Worm (Caenorhabditis elegans) whole organism, L1 larva: ENCODE data around the gene mrps-10.
A peak's percentile ranks its signal among the peaks of the same experiment; 100 is the strongest.

Experiments used
- C04F5.9 ChIP-seq: sonication (generic microtip); optimal IDR thresholded peaks from 2 replicates; lab custom pipeline; 2016; ENCODE audit warnings: missing genetic modification characterization, missing compliant biosample characterization
- C34B4.2 ChIP-seq: sonication (generic microtip); optimal IDR thresholded peaks from 2 replicates; lab custom pipeline; 2017; ENCODE audit warnings: mild to moderate bottlenecking, missing genetic modification characterization, missing compliant biosample characterization
- F16B12.6 ChIP-seq: fragments of 150-350 bp; optimal IDR thresholded peaks from 2 replicates; lab custom pipeline; 2014; ENCODE audit warnings: missing biosample characterization, missing genetic modification characterization
- aha-1 ChIP-seq: fragments of 150-350 bp; optimal IDR thresholded peaks from 2 replicates; lab custom pipeline; 2014; ENCODE audit warnings: missing biosample characterization, missing genetic modification characterization
- alr-1 ChIP-seq: fragments of 200-800 bp; sonication (Bioruptor generic); optimal IDR thresholded peaks from 2 replicates; lab custom pipeline; 2018; ENCODE audit warnings: borderline replicate concordance, mild to moderate bottlenecking, missing genetic modification characterization, missing compliant biosample characterization
- ama-1 ChIP-seq: fragments of 150-350 bp; optimal IDR thresholded peaks from 2 replicates; lab custom pipeline; 2014
- blmp-1 ChIP-seq: fragments of 150-350 bp; optimal IDR thresholded peaks from 2 replicates; lab custom pipeline; 2014; ENCODE audit warnings: missing biosample characterization, missing genetic modification characterization
- ceh-8 ChIP-seq: fragments of 200-800 bp; sonication (Bioruptor generic); optimal IDR thresholded peaks from 2 replicates; lab custom pipeline; 2018; ENCODE audit warnings: mild to moderate bottlenecking, missing genetic modification characterization, moderate library complexity, missing compliant biosample characterization
- ceh-82 ChIP-seq, 3 experiments: fragments of 150-350 bp in 1 of 3; sonication (generic microtip) in 2 of 3; optimal IDR thresholded peaks; 2 replicates each; lab custom pipeline; 2014 to 2017; ENCODE audit warnings: missing biosample characterization in 3 of 3, missing genetic modification characterization in 3 of 3
- ceh-90 ChIP-seq: sonication (generic microtip); optimal IDR thresholded peaks from 2 replicates; lab custom pipeline; 2016; ENCODE audit warnings: missing genetic modification characterization, missing compliant biosample characterization
- ces-1 ChIP-seq: fragments of 150-350 bp; optimal IDR thresholded peaks from 2 replicates; lab custom pipeline; 2014; ENCODE audit warnings: missing biosample characterization, missing genetic modification reagents, missing genetic modification characterization
- dpl-1 ChIP-seq, 3 experiments: fragments of 150-350 bp in 2 of 3; sonication (generic microtip) in 1 of 3; optimal IDR thresholded peaks; 2 replicates each; lab custom pipeline; 2014 to 2017; ENCODE audit warnings: missing biosample characterization in 3 of 3, missing genetic modification characterization in 3 of 3, missing genetic modification reagents in 3 of 3
- dsc-1 ChIP-seq: sonication (generic microtip); optimal IDR thresholded peaks from 2 replicates; lab custom pipeline; 2016; ENCODE audit warnings: mild to moderate bottlenecking, missing genetic modification characterization, missing compliant biosample characterization
- efl-1 ChIP-seq, 4 experiments: fragments of 150-350 bp; optimal IDR thresholded peaks in 3 of 4; peaks in 1 of 4; 1 replicate in 1 of 4; 2 replicates in 3 of 4; lab custom pipeline; 2014; ENCODE audit warnings: missing biosample characterization in 2 of 4, missing genetic modification characterization in 2 of 4, missing genetic modification reagents in 2 of 4
- efl-3 ChIP-seq: fragments of 200-800 bp; sonication (Bioruptor generic); optimal IDR thresholded peaks from 2 replicates; lab custom pipeline; 2018; ENCODE audit warnings: mild to moderate bottlenecking, missing genetic modification characterization, missing compliant biosample characterization
- egl-13 ChIP-seq: sonication (generic microtip); optimal IDR thresholded peaks from 2 replicates; lab custom pipeline; 2016; ENCODE audit warnings: missing genotype, missing genetic modification reagents, missing genetic modification characterization, missing compliant biosample characterization
- elt-2 ChIP-seq: sonication (generic microtip); optimal IDR thresholded peaks from 2 replicates; lab custom pipeline; 2016; ENCODE audit warnings: missing genetic modification characterization, mild to moderate bottlenecking, inconsistent platforms, missing compliant biosample characterization, missing genetic modification reagents
- elt-3 ChIP-seq, 6 experiments: fragments of 150-350 bp in 1 of 6; sonication (generic microtip); optimal IDR thresholded peaks; 2 replicates each; lab custom pipeline; 2017 to 2018; ENCODE audit warnings: missing biosample characterization in 6 of 6, missing genetic modification characterization in 6 of 6, inconsistent platforms in 1 of 6
- ets-5 ChIP-seq: fragments of 200-800 bp; sonication (Bioruptor generic); IDR thresholded peaks from 2 replicates; pipeline ENCODE4 v1.3.6; 2022; ENCODE audit warnings: missing genetic modification characterization, missing compliant biosample characterization
- fkh-10 ChIP-seq: sonication (generic microtip); optimal IDR thresholded peaks from 2 replicates; lab custom pipeline; 2017; ENCODE audit warnings: missing biosample characterization, missing genetic modification reagents, missing genetic modification characterization
- fkh-4 ChIP-seq: sonication (generic microtip); optimal IDR thresholded peaks from 2 replicates; lab custom pipeline; 2016; ENCODE audit warnings: missing compliant biosample characterization, missing genetic modification characterization, borderline replicate concordance
- fos-1 ChIP-seq: fragments of 150-350 bp; optimal IDR thresholded peaks from 2 replicates; lab custom pipeline; 2014; ENCODE audit warnings: missing biosample characterization, missing genetic modification characterization
- hlh-17 ChIP-seq: fragments of 200-800 bp; sonication (Bioruptor generic); optimal IDR thresholded peaks from 2 replicates; lab custom pipeline; 2018; ENCODE audit warnings: missing genetic modification characterization, mild to moderate bottlenecking, missing compliant biosample characterization, moderate library complexity, borderline replicate concordance
- irx-1 ChIP-seq: sonication (generic microtip); optimal IDR thresholded peaks from 2 replicates; lab custom pipeline; 2016; ENCODE audit warnings: missing genetic modification characterization, missing compliant biosample characterization
- lin-13 ChIP-seq: fragments of 150-350 bp; optimal IDR thresholded peaks from 2 replicates; lab custom pipeline; 2014; ENCODE audit warnings: missing biosample characterization, missing genetic modification reagents, missing genetic modification characterization
- lin-14 ChIP-seq: fragments of 200-800 bp; sonication (Bioruptor generic); optimal IDR thresholded peaks from 2 replicates; lab custom pipeline; 2018; ENCODE audit warnings: mild to moderate bottlenecking, missing genetic modification characterization, moderate library complexity, missing compliant biosample characterization
- lir-3 ChIP-seq: sonication (generic microtip); optimal IDR thresholded peaks from 2 replicates; lab custom pipeline; 2016; ENCODE audit warnings: mild to moderate bottlenecking, missing genetic modification characterization, moderate library complexity, missing compliant biosample characterization; ENCODE audit not compliant: poor library complexity
- lsy-2 ChIP-seq, 2 experiments: fragments of 150-350 bp; optimal IDR thresholded peaks; 2 replicates each; lab custom pipeline; 2014; ENCODE audit warnings: missing biosample characterization in 2 of 2, missing genetic modification characterization in 2 of 2
- mdl-1 ChIP-seq, 2 experiments: fragments of 150-350 bp; optimal IDR thresholded peaks; 2 replicates each; lab custom pipeline; 2014 to 2017; ENCODE audit warnings: missing biosample characterization in 2 of 2, missing genetic modification characterization in 2 of 2, inconsistent platforms in 1 of 2
- mep-1 ChIP-seq: fragments of 150-350 bp; optimal IDR thresholded peaks from 2 replicates; lab custom pipeline; 2014; ENCODE audit warnings: missing biosample characterization, missing genetic modification characterization
- nhr-12 ChIP-seq: sonication (generic microtip); optimal IDR thresholded peaks from 2 replicates; lab custom pipeline; 2017; ENCODE audit warnings: missing biosample characterization, missing genetic modification characterization
- nhr-237 ChIP-seq: fragments of 150-350 bp; optimal IDR thresholded peaks from 2 replicates; lab custom pipeline; 2014; ENCODE audit warnings: missing biosample characterization, missing genetic modification characterization
- nhr-47 ChIP-seq: sonication (generic microtip); optimal IDR thresholded peaks from 2 replicates; lab custom pipeline; 2016; ENCODE audit warnings: mild to moderate bottlenecking, missing genetic modification characterization, moderate library complexity, missing compliant biosample characterization
- nhr-71 ChIP-seq: sonication (generic microtip); optimal IDR thresholded peaks from 2 replicates; lab custom pipeline; 2016; ENCODE audit warnings: mild to moderate bottlenecking, missing genetic modification characterization, moderate library complexity, missing compliant biosample characterization
- nhr-76 ChIP-seq: sonication (generic microtip); optimal IDR thresholded peaks from 2 replicates; lab custom pipeline; 2017; ENCODE audit warnings: missing biosample characterization, missing genetic modification characterization
- nhr-77 ChIP-seq: fragments of 150-350 bp; optimal IDR thresholded peaks from 2 replicates; lab custom pipeline; 2014; ENCODE audit warnings: missing biosample characterization, missing genetic modification characterization
- nhr-85 ChIP-seq: sonication (generic microtip); peaks from one replicate; lab custom pipeline; 2016; ENCODE audit warnings: missing genetic modification characterization, inconsistent platforms, missing compliant biosample characterization
- pax-3 ChIP-seq: fragments of 200-800 bp; sonication (Bioruptor generic); optimal IDR thresholded peaks from 2 replicates; lab custom pipeline; 2018; ENCODE audit warnings: mild to moderate bottlenecking, missing genetic modification characterization, moderate library complexity, missing compliant biosample characterization
- pqm-1 ChIP-seq: sonication (generic microtip); optimal IDR thresholded peaks from 3 replicates; lab custom pipeline; 2017; ENCODE audit warnings: missing biosample characterization, missing genetic modification characterization
- rnt-1 ChIP-seq: sonication (generic microtip); optimal IDR thresholded peaks from 2 replicates; lab custom pipeline; 2016; ENCODE audit warnings: mild to moderate bottlenecking, missing genetic modification characterization, moderate library complexity, missing compliant biosample characterization
- skn-1 ChIP-seq: fragments of 150-350 bp; optimal IDR thresholded peaks from 2 replicates; lab custom pipeline; 2014; ENCODE audit warnings: missing biosample characterization, missing genetic modification characterization
- tbx-2 ChIP-seq: sonication (generic microtip); optimal IDR thresholded peaks from 2 replicates; lab custom pipeline; 2016; ENCODE audit warnings: missing genetic modification characterization, missing compliant biosample characterization
- vab-15 ChIP-seq: sonication (generic microtip); optimal IDR thresholded peaks from 2 replicates; lab custom pipeline; 2017; ENCODE audit warnings: missing genotype, mild to moderate bottlenecking, missing genetic modification characterization, missing compliant biosample characterization
- xbp-1 ChIP-seq: sonication (generic microtip); optimal IDR thresholded peaks from 2 replicates; lab custom pipeline; 2016; ENCODE audit warnings: missing genetic modification characterization, missing compliant biosample characterization
- ztf-11 ChIP-seq, 2 experiments: sonication (generic microtip); optimal IDR thresholded peaks; 2 replicates each; lab custom pipeline; 2016 to 2017; ENCODE audit warnings: missing genetic modification characterization in 2 of 2, missing biosample characterization in 1 of 2, missing compliant biosample characterization in 1 of 2
- ztf-4 ChIP-seq: fragments of 150-350 bp; optimal IDR thresholded peaks from 2 replicates; lab custom pipeline; 2014; ENCODE audit warnings: missing biosample characterization, missing genetic modification characterization

The mrps-10 gene

ce11 chrIII:12931786-12932427 lies 5.5 kb downstream of the mrps-10 start, which contains the start of gene rbm-7 (continued):
- no peak for TF ChIP-seq efl-3 (GFP tag; lab: Kevin White, UChicago)
- TF ChIP-seq aha-1 (tag; lab: Kevin White, UChicago) = no peak
- no peak for TF ChIP-seq fkh-4
- no peak for TF ChIP-seq pax-3 (tag; lab: Kevin White, UChicago)
- no peak for TF ChIP-seq C34B4.2 (tag; lab: Kevin White, UChicago)
- TF ChIP-seq nhr-237 (tag; lab: Kevin White, UChicago) = no peak
- no peak for TF ChIP-seq lin-14 (GFP tag; lab: Kevin White, UChicago)
- TF ChIP-seq hlh-17 (GFP tag; lab: Kevin White, UChicago) = no peak
- TF ChIP-seq ztf-4 (tag; lab: Kevin White, UChicago) = no peak
- TF ChIP-seq lsy-2 (tag; optimal IDR thresholded peaks at IDR 0.05; lab: Kevin White, UChicago) = peak; percentile 87 to 89
- peak; percentile 26 for TF ChIP-seq C04F5.9 (tag; lab: Kevin White, UChicago)
- TF ChIP-seq pqm-1 (tag; lab: Kevin White, UChicago) = no peak
- peak; percentile 2 for TF ChIP-seq fkh-10 (GFP tag; lab: Kevin White, UChicago)
- TF ChIP-seq nhr-76 (tag; lab: Kevin White, UChicago) = peak; percentile 26
- peak; percentile 91 for TF ChIP-seq nhr-47
- TF ChIP-seq rnt-1 = peak; percentile 87
- TF ChIP-seq ceh-8 (GFP tag; lab: Kevin White, UChicago) = no peak
- TF ChIP-seq ceh-82 (tag; optimal IDR thresholded peaks at IDR 0.05; lab: Kevin White, UChicago) = peak; percentile 75 to 76 (median 76)
- TF ChIP-seq vab-15 = no peak
- TF ChIP-seq blmp-1 (tag; lab: Kevin White, UChicago) = peak; percentile 65
- TF ChIP-seq mep-1 (tag; lab: Kevin White, UChicago) = peak; percentile 92
- no peak for TF ChIP-seq nhr-12 (tag; lab: Kevin White, UChicago)
- TF ChIP-seq fos-1 = peak; percentile 36
- no peak for TF ChIP-seq ets-5
- peak; percentile 78 for TF ChIP-seq nhr-85
- peak; percentile 66 for TF ChIP-seq irx-1 (tag; lab: Kevin White, UChicago)
- peak in 1 of 2 experiments; percentile 59 for TF ChIP-seq mdl-1 (tag; optimal IDR thresholded peaks at IDR 0.05; lab: Kevin White, UChicago)
- TF ChIP-seq elt-3 (tag; optimal IDR thresholded peaks at IDR 0.05; lab: Kevin White, UChicago) = peak in 2 of 6 experiments; percentile 17 to 38
- TF ChIP-seq efl-1 (optimal IDR thresholded peaks at IDR 0.05; lab: Kevin White, UChicago) = peak; percentile 78 to 82
- TF ChIP-seq efl-1 (GFP tag; optimal IDR thresholded peaks at IDR 0.05 in 1 of 2; lab: Kevin White, UChicago) = peak; percentile 77 to 97
- TF ChIP-seq F16B12.6 = peak; percentile 73
- peak; percentile 36 for TF ChIP-seq nhr-77 (tag; lab: Kevin White, UChicago)
- peak; percentile 60 to 80 (median 77) for TF ChIP-seq dpl-1 (GFP tag; optimal IDR thresholded peaks at IDR 0.05; lab: Kevin White, UChicago)
- TF ChIP-seq ztf-11 (tag; optimal IDR thresholded peaks at IDR 0.05; lab: Kevin White, UChicago) = peak in 1 of 2 experiments; percentile 21
- TF ChIP-seq nhr-71 = peak; percentile 83
- TF ChIP-seq ceh-90 (tag; lab: Kevin White, UChicago) = peak; percentile 4
- peak; percentile 24 for TF ChIP-seq elt-2 (tag; lab: Kevin White, UChicago)
- TF ChIP-seq egl-13 = no peak
- TF ChIP-seq ces-1 (GFP tag; lab: Kevin White, UChicago) = no peak

ce11 chrIII:12932776-12933175 lies 6.4 kb downstream of the mrps-10 start:
- no peak for TF ChIP-seq vab-15
- peak; percentile 56 for TF ChIP-seq blmp-1 (tag; lab: Kevin White, UChicago)
- no peak for TF ChIP-seq C04F5.9 (tag; lab: Kevin White, UChicago)

DNA sequence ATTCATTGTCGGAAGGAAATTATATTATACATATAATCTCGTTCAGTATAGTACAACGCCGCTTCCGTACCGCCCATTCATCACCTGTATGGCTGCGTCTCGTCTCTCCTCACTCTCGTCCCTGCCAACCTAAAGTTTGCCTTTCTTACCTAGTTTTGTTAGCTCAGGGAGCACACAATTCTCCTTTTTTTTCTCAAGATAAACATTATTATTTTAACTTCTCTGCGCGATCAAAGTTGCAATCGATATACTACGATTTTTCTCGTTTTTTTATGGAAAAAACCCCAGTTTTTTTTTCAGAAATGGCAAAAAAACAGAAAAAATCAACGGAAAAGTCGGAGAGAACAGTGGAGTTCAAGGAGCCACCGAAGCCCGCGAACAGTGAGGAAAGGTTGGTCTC lies 8.1 kb downstream of the mrps-10 start, which contains the start of gene epg-3:
Gene epg-3, plus strand, starts transcription at position 301 of the 400 bp plus-strand sequence.
- TF ChIP-seq skn-1 (tag; lab: Kevin White, UChicago) = no peak
- TF ChIP-seq xbp-1 (tag; lab: Kevin White, UChicago) = no peak
- no peak for TF ChIP-seq alr-1 (tag; lab: Kevin White, UChicago)
- TF ChIP-seq ama-1 (lab: Kevin White, UChicago) = no peak
- TF ChIP-seq lin-13 (GFP tag; lab: Kevin White, UChicago) = no peak
- no peak for TF ChIP-seq hlh-17 (GFP tag; lab: Kevin White, UChicago)
- no peak for TF ChIP-seq lsy-2 (tag; optimal IDR thresholded peaks at IDR 0.05; lab: Kevin White, UChicago)
- no peak for TF ChIP-seq nhr-71
- TF ChIP-seq dsc-1 (tag; lab: Kevin White, UChicago) = no peak
- TF ChIP-seq tbx-2 (tag; lab: Kevin White, UChicago) = no peak
- TF ChIP-seq ceh-90 (tag; lab: Kevin White, UChicago) = no peak
- TF ChIP-seq lir-3 (tag; lab: Kevin White, UChicago) = no peak
- no peak for TF ChIP-seq ets-5
- no peak for TF ChIP-seq mep-1 (tag; lab: Kevin White, UChicago)
- no peak for TF ChIP-seq pqm-1 (tag; lab: Kevin White, UChicago)
- TF ChIP-seq aha-1 (tag; lab: Kevin White, UChicago) = no peak
